Worm (Caenorhabditis elegans) whole organism, L2 larva: ENCODE data around the gene F22E5.21.
"Not testable (repeated sequence)": the region's sequence is repeated elsewhere in the genome, so short reads cannot be mapped to it uniquely, and the experiment has no call there.

ENCODE experiments used
- ama-1 ChIP-seq: fragments of 150-350 bp; optimal IDR thresholded peaks from 2 replicates; lab custom pipeline; 2018; ENCODE audit warnings: inconsistent platforms
- ceh-16 ChIP-seq: fragments of 150-350 bp; optimal IDR thresholded peaks from 2 replicates; lab custom pipeline; 2014; ENCODE audit warnings: missing biosample characterization, missing genetic modification characterization
- ceh-82 ChIP-seq: fragments of 150-350 bp; optimal IDR thresholded peaks from 2 replicates; lab custom pipeline; 2014; ENCODE audit warnings: missing biosample characterization, missing genetic modification characterization
- fos-1 ChIP-seq: fragments of 150-350 bp; optimal IDR thresholded peaks from 2 replicates; lab custom pipeline; 2014; ENCODE audit warnings: missing biosample characterization, missing genetic modification characterization
- gmeb-1 ChIP-seq: fragments of 150-350 bp; optimal IDR thresholded peaks from 2 replicates; lab custom pipeline; 2014; ENCODE audit warnings: missing biosample characterization, missing genetic modification characterization
- lin-39 ChIP-seq: fragments of 150-350 bp; optimal IDR thresholded peaks from 2 replicates; lab custom pipeline; 2014; ENCODE audit warnings: missing biosample characterization, missing genetic modification reagents, missing genetic modification characterization
- lsy-2 ChIP-seq, 2 experiments: fragments of 150-350 bp in 1 of 2; sonication (generic microtip) in 1 of 2; optimal IDR thresholded peaks; 2 replicates each; lab custom pipeline; 2014 to 2017; ENCODE audit warnings: missing biosample characterization in 2 of 2, missing genetic modification characterization in 2 of 2
- mab-5 ChIP-seq: fragments of 150-350 bp; optimal IDR thresholded peaks from 2 replicates; lab custom pipeline; 2014; ENCODE audit warnings: missing biosample characterization, missing genetic modification characterization
- mdl-1 ChIP-seq, 2 experiments: fragments of 150-350 bp in 1 of 2; sonication (generic microtip) in 1 of 2; optimal IDR thresholded peaks; 2 replicates each; lab custom pipeline; 2017; ENCODE audit warnings: missing biosample characterization in 2 of 2, missing genetic modification characterization in 2 of 2
- nhr-10 ChIP-seq: sonication (generic microtip); optimal IDR thresholded peaks from 2 replicates; lab custom pipeline; 2017; ENCODE audit warnings: missing biosample characterization, missing genetic modification characterization
- skn-1 ChIP-seq: sonication (generic microtip); optimal IDR thresholded peaks from 2 replicates; lab custom pipeline; 2017; ENCODE audit warnings: missing biosample characterization, missing genetic modification characterization
- unc-39 ChIP-seq: fragments of 150-350 bp; optimal IDR thresholded peaks from 2 replicates; lab custom pipeline; 2014; ENCODE audit warnings: missing biosample characterization, missing genetic modification characterization

ce11 chrII:2616634-2617033, 20.6 kb downstream of the F22E5.21 start, which contains the start of gene msrp-5:
- not testable (repeated sequence) for TF ChIP-seq unc-39 (tag; lab: Kevin White, UChicago); mdl-1 (tag; optimal IDR thresholded peaks at IDR 0.05; lab: Kevin White, UChicago); ceh-82 (tag; lab: Kevin White, UChicago); ama-1 (lab: Kevin White, UChicago); gmeb-1; lsy-2 (tag; optimal IDR thresholded peaks at IDR 0.05; lab: Kevin White, UChicago); mab-5 (tag; lab: Kevin White, UChicago); nhr-10 (tag; lab: Kevin White, UChicago); fos-1; ceh-16; skn-1 (tag; lab: Kevin White, UChicago); lin-39 (tag; lab: Kevin White, UChicago)
